Fruit fly (Drosophila melanogaster): Measurements from ENCODE around the gene AkhR.

DNA sequence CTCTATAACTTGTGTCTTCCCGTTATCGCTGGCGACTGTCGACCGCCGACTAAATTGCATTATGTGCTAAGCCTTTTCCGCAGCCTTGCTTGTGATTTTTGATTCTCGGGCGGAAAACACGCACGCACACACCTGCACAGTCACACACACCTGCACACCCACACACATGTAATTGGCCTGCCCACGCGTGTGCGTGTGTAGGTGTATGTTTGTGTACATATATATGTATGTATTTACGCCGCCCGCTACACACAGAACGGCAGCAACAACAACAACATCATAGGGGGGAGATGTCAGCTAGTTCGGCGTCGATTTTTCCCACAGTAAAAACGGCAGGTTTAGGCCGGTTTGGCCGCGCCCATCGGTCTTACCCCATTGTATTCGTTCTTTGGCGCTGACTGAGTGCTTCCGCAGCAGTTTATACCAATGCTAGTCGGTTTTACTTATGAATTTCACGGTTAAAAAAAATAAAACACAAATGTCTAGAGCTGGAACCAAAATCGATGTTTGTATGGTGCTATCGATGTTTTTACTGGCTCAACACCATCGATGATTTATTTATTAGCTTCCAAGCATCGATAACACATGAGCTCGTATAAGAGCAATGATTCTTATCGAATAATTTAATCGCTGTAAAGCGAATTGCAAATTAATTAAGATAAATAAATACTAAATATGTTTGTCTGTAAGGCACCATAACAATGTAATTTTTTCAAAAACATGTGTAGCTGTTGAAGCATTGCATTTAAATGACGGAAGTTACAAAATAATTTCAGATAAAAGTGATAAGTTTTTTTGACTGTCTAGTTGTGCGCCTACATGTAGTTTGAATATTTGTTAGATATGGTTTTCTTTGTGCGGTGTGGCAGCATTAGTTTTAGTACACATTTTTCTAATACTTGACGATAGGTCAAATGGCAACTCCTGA, 7.1 kb upstream of the AkhR start, which contains the start of gene homer:
- TF ChIP-seq psq (optimal IDR thresholded peaks at IDR 0.05) (no peak), usp (GFP tag; optimal IDR thresholded peaks at IDR 0.05) (no peak)
